Worm (Caenorhabditis elegans) whole organism, midembryonic: ENCODE data around the gene ptr-18.

Experiments
- T22C8.4 ChIP-seq: fragments of 200-800 bp; sonication (Bioruptor generic); IDR thresholded peaks from 2 replicates; pipeline ENCODE4 v1.3.6; 2022; ENCODE audit warnings: missing genetic modification characterization, missing compliant biosample characterization
- flt-1 ChIP-seq: fragments of 200-800 bp; sonication (Bioruptor generic); IDR thresholded peaks from 2 replicates; pipeline ENCODE4 v1.3.6; 2022; ENCODE audit warnings: missing genetic modification characterization, missing compliant biosample characterization
- med-1 ChIP-seq: sonication (generic microtip); optimal IDR thresholded peaks from 2 replicates; lab custom pipeline; 2017; ENCODE audit warnings: missing genetic modification characterization, mild to moderate bottlenecking, missing compliant biosample characterization, antibody characterized with exemption, missing genetic modification reagents; ENCODE audit not compliant: insufficient read depth
- ztf-23 ChIP-seq: fragments of 200-800 bp; sonication (Bioruptor generic); IDR thresholded peaks from 2 replicates; pipeline ENCODE4 v1.3.6; 2022; ENCODE audit warnings: missing genetic modification reagents, missing genetic modification characterization, missing compliant biosample characterization

DNA sequence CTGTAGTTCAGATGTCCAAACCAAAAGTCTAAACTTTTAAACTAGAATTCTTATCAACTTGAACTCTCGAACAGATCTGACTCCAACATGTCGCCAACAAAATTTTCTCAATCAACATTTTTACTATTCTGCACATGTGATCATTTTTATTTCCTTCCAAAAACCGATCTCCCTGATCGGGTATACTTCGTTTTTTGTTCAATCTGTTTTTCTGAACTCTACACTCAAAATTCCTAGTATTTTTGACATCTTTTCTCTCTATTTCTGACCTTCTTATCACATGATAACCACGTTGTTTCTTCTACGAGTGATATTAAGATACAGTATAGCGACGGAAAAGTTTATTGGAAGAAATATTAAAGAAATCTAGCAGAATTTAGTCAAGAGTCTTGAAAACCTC lies 40.9 kb downstream of the ptr-18 start:
- TF ChIP-seq ztf-23 (GFP tag; lab: Robert Waterston, UW) = no peak
- TF ChIP-seq med-1 (GFP tag; lab: Kevin White, UChicago) = no peak
- no peak for TF ChIP-seq flt-1 (GFP tag; lab: Robert Waterston, UW)
- no peak for TF ChIP-seq T22C8.4
